Worm (Caenorhabditis elegans): ENCODE results near the gene unc-16.

- TF ChIP-seq ama-1 (optimal IDR thresholded peaks at IDR 0.05): no peak
- TF ChIP-seq ama-1 (GFP tag; optimal IDR thresholded peaks at IDR 0.05): no peak
- TF ChIP-seq unc-62 (GFP tag; optimal IDR thresholded peaks at IDR 0.05): no peak
Measured at ce11 chrIII:9542816-9543215, 3.2 kb upstream of the unc-16 start, which contains the start of gene eif-2Balpha.

Data from whole organism, young adult.